Fruit fly (Drosophila melanogaster): ENCODE results near the gene CG7341.

Gene CG7341

dm6 chr3L:18142969-18143368 lies 30.2 kb downstream of the CG7341 start (continued):
- TF ChIP-seq CG32767 (GFP tag; IDR thresholded peaks at IDR 0.05) = no peak
- TF ChIP-seq CG9876 (GFP tag; optimal IDR thresholded peaks at IDR 0.05) = no peak
- no peak for TF ChIP-seq CG18599 (GFP tag; optimal IDR thresholded peaks at IDR 0.05)
- no peak for TF ChIP-seq bigmax (GFP tag; optimal IDR thresholded peaks at IDR 0.05)
- no peak for TF ChIP-seq bab2 (GFP tag; optimal IDR thresholded peaks at IDR 0.05)
- TF ChIP-seq toy (GFP tag; IDR thresholded peaks at IDR 0.05) = no peak
- TF ChIP-seq dan (GFP tag; IDR thresholded peaks at IDR 0.05) = no peak
- no peak for TF ChIP-seq az2 (GFP tag; optimal IDR thresholded peaks at IDR 0.05)
- TF ChIP-seq CG2678 (tag; optimal IDR thresholded peaks at IDR 0.05) = peak; percentile 11
- no peak for TF ChIP-seq CG6654 (GFP tag; optimal IDR thresholded peaks at IDR 0.05)
- no peak for TF ChIP-seq CG14014 (GFP tag; IDR thresholded peaks at IDR 0.05)
- TF ChIP-seq ham (GFP tag; IDR thresholded peaks at IDR 0.05) = no peak
- TF ChIP-seq NC2β (GFP tag; optimal IDR thresholded peaks at IDR 0.05) = no peak
- TF ChIP-seq MTF-1 (GFP tag; optimal IDR thresholded peaks at IDR 0.05; ENCODE audit: borderline replicate concordance) = no peak
- TF ChIP-seq slp2 (GFP tag; optimal IDR thresholded peaks at IDR 0.05) = no peak
- TF ChIP-seq Spps (tag; optimal IDR thresholded peaks at IDR 0.05) = no peak
- no peak for TF ChIP-seq CG30020 (tag; optimal IDR thresholded peaks at IDR 0.05)
- TF ChIP-seq seq (GFP tag; IDR thresholded peaks at IDR 0.05) = no peak
- no peak for TF ChIP-seq CG3847 (GFP tag; IDR thresholded peaks at IDR 0.05)
- no peak for TF ChIP-seq CG15601 (tag; optimal IDR thresholded peaks at IDR 0.05)
- TF ChIP-seq CG7963 (GFP tag; IDR thresholded peaks at IDR 0.05; ENCODE audit: partially characterized antibody) = no peak
- TF ChIP-seq Sry-β (GFP tag; optimal IDR thresholded peaks at IDR 0.05) = no peak
- no peak for TF ChIP-seq gem (tag; optimal IDR thresholded peaks at IDR 0.05)
- TF ChIP-seq CG7786 (GFP tag; optimal IDR thresholded peaks at IDR 0.05) = no peak
- no peak for TF ChIP-seq CG2712 (tag; optimal IDR thresholded peaks at IDR 0.05)
- TF ChIP-seq Sox100B (GFP tag; optimal IDR thresholded peaks at IDR 0.05) = no peak
- no peak for TF ChIP-seq CG3065 (GFP tag; optimal IDR thresholded peaks at IDR 0.05)
- no peak for TF ChIP-seq CG17385 (GFP tag; optimal IDR thresholded peaks at IDR 0.05)
- TF ChIP-seq CG9609 (GFP tag; optimal IDR thresholded peaks at IDR 0.05) = no peak
- no peak for TF ChIP-seq Abd-B (GFP tag; optimal IDR thresholded peaks at IDR 0.05)
- TF ChIP-seq CG4282 (GFP tag; optimal IDR thresholded peaks at IDR 0.05) = no peak
- peak; percentile 1 for TF ChIP-seq CG10209 (GFP tag; optimal IDR thresholded peaks at IDR 0.05)
- no peak for TF ChIP-seq fru (optimal IDR thresholded peaks at IDR 0.05)
- no peak for TF ChIP-seq Hmx (GFP tag; optimal IDR thresholded peaks at IDR 0.05)
- no peak for TF ChIP-seq sna (GFP tag; IDR thresholded peaks at IDR 0.05; ENCODE audit: partially characterized antibody)
- TF ChIP-seq vfl (GFP tag; optimal IDR thresholded peaks at IDR 0.05) = no peak
- no peak for TF ChIP-seq CG9817 (tag; optimal IDR thresholded peaks at IDR 0.05)
- TF ChIP-seq CG10267 (tag; optimal IDR thresholded peaks at IDR 0.05) = no peak
- no peak for TF ChIP-seq dysf (GFP tag; IDR thresholded peaks at IDR 0.05)
- no peak for TF ChIP-seq Dip2 (GFP tag; IDR thresholded peaks at IDR 0.05)
- no peak for TF ChIP-seq zen (tag; optimal IDR thresholded peaks at IDR 0.05)
- no peak for TF ChIP-seq Hr39 (optimal IDR thresholded peaks at IDR 0.05)
- TF ChIP-seq HmgZ (tag; optimal IDR thresholded peaks at IDR 0.05) = no peak

- TF ChIP-seq Dp (GFP tag; optimal IDR thresholded peaks at IDR 0.05) = no peak
- TF ChIP-seq Dbx (GFP tag; IDR thresholded peaks at IDR 0.05) = no peak
- no peak for TF ChIP-seq CG17612 (GFP tag; IDR thresholded peaks at IDR 0.05)
- TF ChIP-seq gsb-n (tag; optimal IDR thresholded peaks at IDR 0.05) = no peak
- no peak for TF ChIP-seq crc (GFP tag; optimal IDR thresholded peaks at IDR 0.05)
- TF ChIP-seq CG11398 (GFP tag; optimal IDR thresholded peaks at IDR 0.05) = no peak
- TF ChIP-seq CG10979 (tag; optimal IDR thresholded peaks at IDR 0.05) = no peak
- no peak for TF ChIP-seq CG12744 (GFP tag; optimal IDR thresholded peaks at IDR 0.05)
- TF ChIP-seq Blimp-1 (GFP tag; optimal IDR thresholded peaks at IDR 0.05) = peak; percentile 51
- no peak for TF ChIP-seq CG5180 (GFP tag; optimal IDR thresholded peaks at IDR 0.05)
- TF ChIP-seq CG9876 (GFP tag; optimal IDR thresholded peaks at IDR 0.05) = no peak
- no peak for TF ChIP-seq Hand (GFP tag; optimal IDR thresholded peaks at IDR 0.05)
- TF ChIP-seq Atf-2 (GFP tag; optimal IDR thresholded peaks at IDR 0.05) = no peak
Measured at dm6 chr3L:18144620-18145019, 31.9 kb downstream of the CG7341 start.

Measured in whole organism, embryonic.